Fruit fly (Drosophila melanogaster) whole organism, embryonic: ENCODE data around the gene Alh.

Experiments used
- B-H2 ChIP-seq: fragments of 200-800 bp; sonication (Bioruptor generic); optimal IDR thresholded peaks from 2 replicates; lab custom pipeline; 2018; ENCODE audit warnings: missing biosample characterization, mild to moderate bottlenecking, missing genetic modification characterization
- CG10209 ChIP-seq: fragments of 200-800 bp; sonication (Bioruptor generic); optimal IDR thresholded peaks from 3 replicates; lab custom pipeline; 2017; ENCODE audit warnings: missing biosample characterization, mild to moderate bottlenecking, missing genetic modification characterization, missing genetic modification reagents
- CG1024 ChIP-seq: fragments of 200-800 bp; sonication (Bioruptor generic); IDR thresholded peaks from 2 replicates; pipeline ENCODE4 v1.3.6; 2022; ENCODE audit warnings: missing biosample characterization, missing genetic modification characterization
- CG10274 ChIP-seq: fragments of 200-800 bp; sonication (Bioruptor generic); optimal IDR thresholded peaks from 3 replicates; lab custom pipeline; 2017; ENCODE audit warnings: missing biosample characterization, mild to moderate bottlenecking, missing genetic modification characterization
- CG10366 ChIP-seq: fragments of 200-800 bp; sonication (Bioruptor generic); IDR thresholded peaks from 2 replicates; pipeline ENCODE4 v1.3.6; 2022; ENCODE audit warnings: missing biosample characterization, missing genetic modification characterization
- CG11560 ChIP-seq: fragments of 200-800 bp; sonication (Bioruptor generic); IDR thresholded peaks from 3 replicates; pipeline ENCODE4 v1.3.6; 2022; ENCODE audit warnings: missing biosample characterization, missing genetic modification characterization
- CG12155 ChIP-seq: fragments of 200-800 bp; sonication (Bioruptor generic); optimal IDR thresholded peaks from 3 replicates; lab custom pipeline; 2016; ENCODE audit warnings: missing biosample characterization, missing genetic modification characterization
- CG12236 ChIP-seq: fragments of 200-800 bp; sonication (Bioruptor generic); optimal IDR thresholded peaks from 2 replicates; lab custom pipeline; 2016; ENCODE audit warnings: missing biosample characterization, missing genetic modification characterization
- CG12744 ChIP-seq: fragments of 200-800 bp; sonication (Bioruptor generic); optimal IDR thresholded peaks from 2 replicates; lab custom pipeline; 2016; ENCODE audit warnings: missing biosample characterization, missing genetic modification characterization
- CG13775 ChIP-seq: fragments of 200-800 bp; sonication (Bioruptor generic); optimal IDR thresholded peaks from 3 replicates; lab custom pipeline; 2017; ENCODE audit warnings: missing biosample characterization, mild to moderate bottlenecking, missing genetic modification characterization
- CG13894 ChIP-seq: fragments of 200-800 bp; sonication (Bioruptor generic); optimal IDR thresholded peaks from 3 replicates; lab custom pipeline; 2018; ENCODE audit warnings: missing biosample characterization, mild to moderate bottlenecking, missing genetic modification characterization, moderate library complexity
- CG16779 ChIP-seq: fragments of 200-800 bp; sonication (Bioruptor generic); IDR thresholded peaks from 2 replicates; pipeline ENCODE4 v1.3.6; 2022; ENCODE audit warnings: missing biosample characterization, missing genetic modification characterization
- CG17568 ChIP-seq: fragments of 200-800 bp; sonication (Bioruptor generic); optimal IDR thresholded peaks from 2 replicates; lab custom pipeline; 2018; ENCODE audit warnings: missing biosample characterization, mild to moderate bottlenecking, missing genetic modification characterization, moderate library complexity
- CG17802 ChIP-seq: fragments of 200-800 bp; sonication (Bioruptor generic); optimal IDR thresholded peaks from 2 replicates; lab custom pipeline; 2018; ENCODE audit warnings: missing biosample characterization, mild to moderate bottlenecking, missing genetic modification characterization, moderate library complexity
- CG18619 ChIP-seq: fragments of 200-800 bp; sonication (Bioruptor generic); optimal IDR thresholded peaks from 3 replicates; lab custom pipeline; 2017; ENCODE audit warnings: missing biosample characterization, mild to moderate bottlenecking, missing genetic modification characterization
- CG2712 ChIP-seq: fragments of 200-800 bp; optimal IDR thresholded peaks from 3 replicates; lab custom pipeline; 2019; ENCODE audit warnings: missing biosample characterization, mild to moderate bottlenecking, missing genetic modification characterization, moderate library complexity
- CG30403 ChIP-seq: fragments of 200-800 bp; sonication (Bioruptor generic); optimal IDR thresholded peaks from 3 replicates; lab custom pipeline; 2016; ENCODE audit warnings: missing biosample characterization, missing genetic modification characterization
- CG3726 ChIP-seq: fragments of 200-800 bp; sonication (Bioruptor generic); IDR thresholded peaks from 3 replicates; pipeline ENCODE4, ENCODE4 v1.3.6; 2022; ENCODE audit warnings: missing biosample characterization, missing genetic modification characterization
- CG4360 ChIP-seq: fragments of 200-800 bp; sonication (Bioruptor generic); IDR thresholded peaks from 2 replicates; pipeline ENCODE4 v1.3.6; 2022; ENCODE audit warnings: missing biosample characterization, missing genetic modification characterization
- CG4707 ChIP-seq: fragments of 200-800 bp; sonication (Bioruptor generic); optimal IDR thresholded peaks from 2 replicates; lab custom pipeline; 2018; ENCODE audit warnings: missing biosample characterization, mild to moderate bottlenecking, missing genetic modification characterization, moderate library complexity
- CG8089 ChIP-seq: fragments of 200-800 bp; sonication (Bioruptor generic); optimal IDR thresholded peaks from 3 replicates; lab custom pipeline; 2016; ENCODE audit warnings: missing biosample characterization, missing genetic modification characterization
- CG8924 ChIP-seq: fragments of 200-800 bp; optimal IDR thresholded peaks from 3 replicates; lab custom pipeline; 2019; ENCODE audit warnings: missing biosample characterization, mild to moderate bottlenecking, missing genetic modification characterization, moderate library complexity
- Chrac-16 ChIP-seq: fragments of 200-800 bp; sonication (Bioruptor generic); optimal IDR thresholded peaks from 3 replicates; lab custom pipeline; 2016; ENCODE audit warnings: missing biosample characterization, missing genetic modification characterization
- E2f2 ChIP-seq: fragments of 200-800 bp; sonication (Bioruptor generic); IDR thresholded peaks from 2 replicates; pipeline ENCODE4 v1.3.6; 2022; ENCODE audit warnings: missing biosample characterization, missing genetic modification characterization
- HLHmδ ChIP-seq: fragments of 200-800 bp; sonication (Bioruptor generic); optimal IDR thresholded peaks from 2 replicates; lab custom pipeline; 2018; ENCODE audit warnings: missing biosample characterization, mild to moderate bottlenecking, missing genetic modification characterization, moderate library complexity
- Hr78 ChIP-seq, 2 experiments: fragments of 200-800 bp in 1 of 2; fragments of >200 bp in 1 of 2; sonication (Bioruptor generic) in 1 of 2; optimal IDR thresholded peaks; 2 replicates each; lab custom pipeline; 2017 to 2019; ENCODE audit warnings: missing biosample characterization in 2 of 2, missing genetic modification characterization in 2 of 2, mild to moderate bottlenecking in 1 of 2, moderate library complexity in 1 of 2
- Lpt ChIP-seq: fragments of >200 bp; optimal IDR thresholded peaks from 2 replicates; lab custom pipeline; 2018; ENCODE audit warnings: missing biosample characterization, missing genetic modification characterization
- MTF-1 ChIP-seq: fragments of 200-800 bp; sonication (Bioruptor generic); optimal IDR thresholded peaks from 2 replicates; lab custom pipeline; 2018; ENCODE audit warnings: missing biosample characterization, mild to moderate bottlenecking, missing genetic modification characterization, borderline replicate concordance
- NC2β ChIP-seq: fragments of 200-800 bp; sonication (Bioruptor generic); optimal IDR thresholded peaks from 2 replicates; lab custom pipeline; 2016; ENCODE audit warnings: missing biosample characterization, missing genetic modification characterization
- Oaz ChIP-seq: fragments of 200-800 bp; sonication (Bioruptor generic); IDR thresholded peaks from 2 replicates; pipeline ENCODE4 v1.3.6; 2022; ENCODE audit warnings: missing biosample characterization, missing genetic modification characterization
- Pdp1 ChIP-seq, 2 experiments: fragments of 200-800 bp; sonication (Bioruptor generic); optimal IDR thresholded peaks; 3 replicates each; lab custom pipeline; 2016; ENCODE audit warnings: missing biosample characterization in 2 of 2, missing genetic modification characterization in 2 of 2, mild to moderate bottlenecking in 1 of 2, moderate library complexity in 1 of 2
- Poxn ChIP-seq: fragments of 200-800 bp; sonication (Bioruptor generic); IDR thresholded peaks from 2 replicates; pipeline ENCODE4 v1.3.6; 2022; ENCODE audit warnings: missing biosample characterization, missing genetic modification characterization
- Ssrp ChIP-seq: fragments of 200-800 bp; sonication (Bioruptor generic); optimal IDR thresholded peaks from 2 replicates; lab custom pipeline; 2018; ENCODE audit warnings: missing biosample characterization, mild to moderate bottlenecking, missing genetic modification characterization, moderate library complexity
- Stat92E ChIP-seq, 3 experiments: fragments of >200 bp in 2 of 3; fragments of 200-800 bp in 1 of 3; sonication (Bioruptor generic) in 1 of 3; optimal IDR thresholded peaks; 2 replicates each; lab custom pipeline; 2017 to 2019; ENCODE audit warnings: missing biosample characterization in 3 of 3, missing genetic modification characterization in 3 of 3, mild to moderate bottlenecking in 1 of 3, moderate library complexity in 1 of 3
- ap ChIP-seq: fragments of 200-800 bp; sonication (Bioruptor generic); IDR thresholded peaks from 2 replicates; pipeline ENCODE4 v1.3.6; 2022; ENCODE audit warnings: missing biosample characterization, missing genetic modification characterization
- ara ChIP-seq: fragments of 200-800 bp; sonication (Bioruptor generic); IDR thresholded peaks from 2 replicates; pipeline ENCODE4 v1.3.6; 2022; ENCODE audit warnings: missing biosample characterization, missing genetic modification characterization
- danr ChIP-seq: fragments of 200-800 bp; sonication (Bioruptor generic); IDR thresholded peaks from 2 replicates; pipeline ENCODE4 v1.3.6; 2022; ENCODE audit warnings: missing biosample characterization, missing genetic modification characterization
- disco-r ChIP-seq: fragments of 200-800 bp; sonication (Bioruptor generic); optimal IDR thresholded peaks from 2 replicates; lab custom pipeline; 2016; ENCODE audit warnings: missing biosample characterization, missing genetic modification characterization
- esg ChIP-seq: fragments of 200-800 bp; sonication (Bioruptor generic); conservative IDR thresholded peaks from 2 replicates; pipeline ENCODE4 v1.3.6; 2022; ENCODE audit warnings: missing biosample characterization, missing genetic modification characterization
- fd3F ChIP-seq: fragments of 200-800 bp; sonication (Bioruptor generic); optimal IDR thresholded peaks from 2 replicates; lab custom pipeline; 2018; ENCODE audit warnings: missing biosample characterization, mild to moderate bottlenecking, missing genetic modification characterization, moderate library complexity
- fd96Cb ChIP-seq: fragments of 200-800 bp; sonication (Bioruptor generic); optimal IDR thresholded peaks from 2 replicates; lab custom pipeline; 2018; ENCODE audit warnings: missing biosample characterization, mild to moderate bottlenecking, missing genetic modification characterization, moderate library complexity
- gem ChIP-seq: fragments of 200-800 bp; sonication (Bioruptor generic); optimal IDR thresholded peaks from 2 replicates; lab custom pipeline; 2019; ENCODE audit warnings: missing biosample characterization, mild to moderate bottlenecking, missing genetic modification characterization, moderate library complexity
- gsb ChIP-seq: fragments of 200-800 bp; sonication (Bioruptor generic); IDR thresholded peaks from 2 replicates; pipeline ENCODE4 v1.3.6; 2022; ENCODE audit warnings: missing biosample characterization, missing genetic modification characterization
- luna ChIP-seq: fragments of 200-800 bp; sonication (Bioruptor generic); optimal IDR thresholded peaks from 2 replicates; lab custom pipeline; 2016; ENCODE audit warnings: missing biosample characterization, missing genetic modification characterization
- nerfin-1 ChIP-seq: fragments of 200-800 bp; sonication (Bioruptor generic); optimal IDR thresholded peaks from 3 replicates; lab custom pipeline; 2019; ENCODE audit warnings: missing biosample characterization, mild to moderate bottlenecking, missing genetic modification characterization, moderate library complexity
- odd ChIP-seq: fragments of 200-800 bp; sonication (Bioruptor generic); optimal IDR thresholded peaks from 2 replicates; lab custom pipeline; 2017; ENCODE audit warnings: missing biosample characterization, mild to moderate bottlenecking, missing genetic modification characterization
- psq ChIP-seq: fragments of 200-800 bp; sonication (Bioruptor generic); optimal IDR thresholded peaks from 2 replicates; lab custom pipeline; 2017; ENCODE audit warnings: missing biosample characterization, missing genetic modification characterization
- sqz ChIP-seq: fragments of 200-800 bp; sonication (Bioruptor generic); optimal IDR thresholded peaks from 3 replicates; lab custom pipeline; 2018; ENCODE audit warnings: missing biosample characterization, mild to moderate bottlenecking, missing genetic modification characterization
- tup ChIP-seq: fragments of 200-800 bp; sonication (Bioruptor generic); optimal IDR thresholded peaks from 2 replicates; lab custom pipeline; 2016; ENCODE audit warnings: missing biosample characterization, mild to moderate bottlenecking, missing genetic modification characterization, moderate library complexity

Alh gene

DNA sequence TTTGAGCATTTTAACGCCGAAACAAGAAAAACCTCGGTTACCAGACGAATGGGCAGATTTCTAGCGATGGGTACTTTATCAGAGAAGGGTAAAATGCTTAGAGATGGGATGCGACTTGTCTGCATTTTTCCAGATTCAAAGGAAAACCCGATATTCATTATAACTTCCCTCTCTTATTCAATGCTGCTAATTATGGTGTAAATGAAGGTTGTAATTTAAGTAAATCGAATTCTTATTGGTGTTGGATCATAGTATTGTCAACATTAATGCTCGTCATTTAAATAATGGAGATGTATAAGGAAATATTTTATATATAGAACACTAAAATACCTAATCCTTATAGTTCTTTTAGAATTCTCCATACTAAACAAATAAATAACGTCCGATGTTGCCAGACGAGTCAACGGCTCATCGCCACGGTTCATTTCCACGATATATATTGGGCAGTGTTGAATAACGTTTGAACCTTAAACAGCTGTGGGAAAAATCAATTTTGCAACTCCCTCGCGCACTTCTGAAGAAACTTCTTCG lies at the start of gene Alh, which contains the start of gene CG10098 (continued):
- TF ChIP-seq MTF-1 (GFP tag; lab: Kevin White, UChicago) = no peak
- peak; percentile 67 for TF ChIP-seq tup (GFP tag; lab: Kevin White, UChicago)
- TF ChIP-seq CG12236 (GFP tag; lab: Kevin White, UChicago) = peak; percentile 46
- no peak for TF ChIP-seq ara (GFP tag; lab: Robert Waterston, UW)
- TF ChIP-seq Poxn = peak; percentile 43; the same call in 1 of the 2 replicates
- peak; percentile 77 for TF ChIP-seq fd3F (GFP tag; lab: Kevin White, UChicago)
- TF ChIP-seq gem (tag; lab: Kevin White, UChicago) = peak; percentile 88
- TF ChIP-seq fd96Cb (tag; lab: Kevin White, UChicago) = peak; percentile 73
- peak; percentile 44 for TF ChIP-seq CG10274 (GFP tag; lab: Kevin White, UChicago)
- TF ChIP-seq NC2β (GFP tag; lab: Kevin White, UChicago) = peak; percentile 70
- TF ChIP-seq E2f2 (GFP tag; lab: Robert Waterston, UW) = peak; percentile 39; the same call in 1 of the 2 replicates
- TF ChIP-seq B-H2 = peak; percentile 84
- TF ChIP-seq danr (GFP tag; lab: Robert Waterston, UW) = peak; percentile 56; the same call in 1 of the 2 replicates
- peak; percentile 26 for TF ChIP-seq CG17568 (GFP tag; lab: Kevin White, UChicago)
- peak; percentile 69 for TF ChIP-seq CG1024 (GFP tag; lab: Robert Waterston, UW)
- TF ChIP-seq CG8089 (GFP tag; lab: Kevin White, UChicago) = peak; percentile 67
- no peak for TF ChIP-seq nerfin-1 (tag; lab: Kevin White, UChicago)
- peak; percentile 86 for TF ChIP-seq Ssrp (tag; lab: Kevin White, UChicago)
- peak; percentile 46 for TF ChIP-seq Oaz
- TF ChIP-seq psq (GFP tag; lab: Kevin White, UChicago) = peak; percentile 41
- peak; percentile 83 to 91 for TF ChIP-seq Pdp1 (GFP tag; optimal IDR thresholded peaks at IDR 0.05; lab: Kevin White, UChicago)
- TF ChIP-seq CG2712 = peak; percentile 85
- no peak for TF ChIP-seq Stat92E (GFP tag; optimal IDR thresholded peaks at IDR 0.05; lab: Kevin White, UChicago)
- TF ChIP-seq Lpt (GFP tag; lab: Kevin White, UChicago) = no peak
- TF ChIP-seq sqz (GFP tag; lab: Kevin White, UChicago) = no peak
- peak; percentile 96 for TF ChIP-seq CG30403
- peak in 1 of 2 experiments; percentile 53 for TF ChIP-seq Hr78 (GFP tag; optimal IDR thresholded peaks at IDR 0.05; lab: Kevin White, UChicago)
- TF ChIP-seq CG12744 (GFP tag; lab: Kevin White, UChicago) = peak; percentile 66
- no peak; the same call in 1 of the 2 replicates for TF ChIP-seq ap (GFP tag; lab: Robert Waterston, UW)
- peak; percentile 58 for TF ChIP-seq disco-r (GFP tag; lab: Kevin White, UChicago)
- peak; percentile 75 for TF ChIP-seq esg (GFP tag; lab: Robert Waterston, UW)
- no peak for TF ChIP-seq odd (GFP tag; lab: Kevin White, UChicago)
- peak; percentile 69; the same call in 2 of the 3 replicates for TF ChIP-seq CG3726 (GFP tag; lab: Robert Waterston, UW)
- TF ChIP-seq CG12155 (GFP tag; lab: Kevin White, UChicago) = peak; percentile 87
- peak; percentile 92 for TF ChIP-seq Chrac-16
- TF ChIP-seq CG8924 = peak; percentile 77
- TF ChIP-seq CG16779 (GFP tag; lab: Robert Waterston, UW) = peak; percentile 50
- no peak for TF ChIP-seq HLHmδ
- no peak for TF ChIP-seq CG17802
- peak; percentile 58; the same call in 2 of the 3 replicates for TF ChIP-seq CG11560 (tag; lab: Robert Waterston, UW)
- TF ChIP-seq CG13775 = peak; percentile 93
- no peak for TF ChIP-seq CG4360 (GFP tag; lab: Robert Waterston, UW)
- TF ChIP-seq CG13894 (tag; lab: Kevin White, UChicago) = peak; percentile 77
- peak; percentile 86 for TF ChIP-seq luna (GFP tag; lab: Kevin White, UChicago)
- TF ChIP-seq CG18619 (GFP tag; lab: Kevin White, UChicago) = peak; percentile 85
- TF ChIP-seq CG10209 (GFP tag; lab: Kevin White, UChicago) = peak; percentile 74
- no peak for TF ChIP-seq CG4707
- no peak; the same call in 1 of the 2 replicates for TF ChIP-seq gsb (GFP tag; lab: Robert Waterston, UW)
- TF ChIP-seq CG10366 = peak; percentile 83
